Fruit fly (Drosophila melanogaster): ENCODE data around the gene lz.

The lz gene

dm6 chrX:9297661-9298433 is 13.4 kb downstream of the lz start (continued):
- TF ChIP-seq CG32532 (GFP tag; IDR thresholded peaks at IDR 0.05) (peak; percentile 43; the same call in 1 of the 2 replicates), Dbx (GFP tag; IDR thresholded peaks at IDR 0.05) (0 out of 3 replicates have a peak, but pooled peaks have one; percentile 25), Hr51 (GFP tag; optimal IDR thresholded peaks at IDR 0.05) (peak in 1 of 2 experiments; percentile 30), CG17612 (GFP tag; IDR thresholded peaks at IDR 0.05) (no peak), Meics (GFP tag; optimal IDR thresholded peaks at IDR 0.05) (peak; percentile 32), aop (GFP tag; IDR thresholded peaks at IDR 0.05) (no peak), CG6272 (GFP tag; IDR thresholded peaks at IDR 0.05) (no peak), NFAT (GFP tag; IDR thresholded peaks at IDR 0.05) (0 out of 2 replicates have a peak, but pooled peaks have one; percentile 14), unpg (GFP tag; optimal IDR thresholded peaks at IDR 0.05) (peak; percentile 2), CG13894 (tag; optimal IDR thresholded peaks at IDR 0.05) (peak; percentile 89), D (optimal IDR thresholded peaks at IDR 0.05) (no peak), D (GFP tag; optimal IDR thresholded peaks at IDR 0.05) (no peak), Hmr (GFP tag; optimal IDR thresholded peaks at IDR 0.05) (peak; percentile 20), onecut (GFP tag; IDR thresholded peaks at IDR 0.05) (no peak), CG8359 (GFP tag; optimal IDR thresholded peaks at IDR 0.05; ENCODE audit: borderline replicate concordance) (no peak), PHDP (tag; optimal IDR thresholded peaks at IDR 0.05) (no peak), yki (optimal IDR thresholded peaks at IDR 0.05) (no peak), D19B (GFP tag; optimal IDR thresholded peaks at IDR 0.05) (peak; percentile 53), CG11504 (tag; optimal IDR thresholded peaks at IDR 0.05) (peak; percentile 51), lilli (GFP tag; optimal IDR thresholded peaks at IDR 0.05) (peak; percentile 25), corto (GFP tag; optimal IDR thresholded peaks at IDR 0.05) (no peak), CG30403 (GFP tag; optimal IDR thresholded peaks at IDR 0.05) (peak; percentile 26), bcd (GFP tag; optimal IDR thresholded peaks at IDR 0.05) (peak; percentile 20), zf30C (GFP tag; optimal IDR thresholded peaks at IDR 0.05) (no peak), Fer1 (GFP tag; optimal IDR thresholded peaks at IDR 0.05) (no peak), CG8944 (GFP tag; optimal IDR thresholded peaks at IDR 0.05) (no peak), Ets65A (GFP tag) (peak; percentile 25), sima (GFP tag; optimal IDR thresholded peaks at IDR 0.05) (no peak), klu (GFP tag; IDR thresholded peaks at IDR 0.05) (no peak), Lhr (GFP tag; optimal IDR thresholded peaks at IDR 0.05) (no peak), Jarid2 (GFP tag; optimal IDR thresholded peaks at IDR 0.05) (no peak), CG2120 (GFP tag; optimal IDR thresholded peaks at IDR 0.05) (peak; percentile 59), dmrt99B (tag; optimal IDR thresholded peaks at IDR 0.05) (peak; percentile 13), CG3281 (GFP tag; optimal IDR thresholded peaks at IDR 0.05) (peak; percentile 24), CG1602 (GFP tag; optimal IDR thresholded peaks at IDR 0.05) (no peak), Sox100B (GFP tag; optimal IDR thresholded peaks at IDR 0.05) (peak; percentile 2), vnd (GFP tag; IDR thresholded peaks at IDR 0.05; ENCODE audit: partially characterized antibody) (no peak), CG3065 (GFP tag; optimal IDR thresholded peaks at IDR 0.05) (no peak), ems (GFP tag; optimal IDR thresholded peaks at IDR 0.05) (no peak), Med (GFP tag) (peak; percentile 78), Lim3 (GFP tag; IDR thresholded peaks at IDR 0.05) (no peak), CG2678 (tag; optimal IDR thresholded peaks at IDR 0.05) (peak; percentile 40)

All from whole organism, embryonic.